Worm (Caenorhabditis elegans) whole organism, L4/young adult: ENCODE results near the gene T02G5.7.

Experiments used
- W03F9.2 ChIP-seq: fragments of 150-350 bp; optimal IDR thresholded peaks from 2 replicates; lab custom pipeline; 2014; ENCODE audit warnings: missing biosample characterization, missing genetic modification characterization
- dao-5 ChIP-seq: sonication (generic microtip); optimal IDR thresholded peaks from 2 replicates; lab custom pipeline; 2016; ENCODE audit warnings: missing genotype, missing genetic modification characterization, moderate library complexity, missing compliant biosample characterization
- him-1 ChIP-seq: sonication (generic microtip); optimal IDR thresholded peaks from 2 replicates; lab custom pipeline; 2016; ENCODE audit warnings: missing genotype, missing genetic modification reagents, missing genetic modification characterization, missing compliant biosample characterization

Gene T02G5.7

ce11 chrII:7075564-7076228, at the start of gene T02G5.7:
Gene T02G5.7 (plus strand): TSS chrII:7075614.
- TF ChIP-seq him-1 (tag; lab: Kevin White, UChicago): no peak
- no peak for TF ChIP-seq dao-5
- TF ChIP-seq W03F9.2: no peak

- TF ChIP-seq W03F9.2 (no peak), dao-5 (no peak), him-1 (tag; lab: Kevin White, UChicago) (no peak)
Observed at ce11 chrII:7029524-7029923, 45.9 kb upstream of the T02G5.7 start.

ce11 chrII:7031137-7031697, 44.2 kb upstream of the T02G5.7 start:
- TF ChIP-seq dao-5: no peak
- TF ChIP-seq W03F9.2: no peak
- TF ChIP-seq him-1 (tag; lab: Kevin White, UChicago): no peak

ce11 chrII:7037659-7038342, 37.6 kb upstream of the T02G5.7 start, which contains the start of gene cin-4:
Gene cin-4 (plus strand): TSS chrII:7038292.
- TF ChIP-seq dao-5 (no peak), W03F9.2 (no peak), him-1 (tag; lab: Kevin White, UChicago) (no peak)

ce11 chrII:7049470-7049869, 25.9 kb upstream of the T02G5.7 start:
- TF ChIP-seq dao-5: no peak
- no peak for TF ChIP-seq W03F9.2
- no peak for TF ChIP-seq him-1 (tag; lab: Kevin White, UChicago)

ce11 chrII:7050021-7050722, 25.2 kb upstream of the T02G5.7 start, which contains the start of the genes tcer-1 and ZK1127.5:
Gene tcer-1 (minus strand): TSS chrII:7050071.
Gene ZK1127.5 (plus strand): TSS chrII:7050672.
- peak; percentile 74 for TF ChIP-seq W03F9.2
- TF ChIP-seq dao-5: no peak

- TF ChIP-seq W03F9.2: no peak
- TF ChIP-seq him-1 (tag; lab: Kevin White, UChicago): no peak
- TF ChIP-seq dao-5: no peak
Observed at ce11 chrII:7051778-7052177, 23.6 kb upstream of the T02G5.7 start, which contains the start of gene ZK1127.12. Gene ZK1127.12 (plus strand): TSS chrII:7052078.

- TF ChIP-seq him-1 (tag; lab: Kevin White, UChicago) (no peak), dao-5 (no peak), W03F9.2 (no peak)
Observed at ce11 chrII:7053001-7053400, 22.4 kb upstream of the T02G5.7 start, which contains the start of gene ZK1127.13. Gene ZK1127.13 (plus strand): TSS chrII:7053301.

ce11 chrII:7053649-7054048, 21.8 kb upstream of the T02G5.7 start, which contains the start of gene ZK1127.4:
Gene ZK1127.4 (plus strand): TSS chrII:7053949.
- TF ChIP-seq him-1 (tag; lab: Kevin White, UChicago) (no peak), dao-5 (no peak), W03F9.2 (no peak)

- TF ChIP-seq him-1 (tag; lab: Kevin White, UChicago) (no peak), dao-5 (no peak), W03F9.2 (no peak)
Observed at ce11 chrII:7054987-7055386, 20.4 kb upstream of the T02G5.7 start, which contains the start of gene ZK1127.3. Gene ZK1127.3 (plus strand): TSS chrII:7055287.

- TF ChIP-seq W03F9.2: no peak
- no peak for TF ChIP-seq dao-5
- TF ChIP-seq him-1 (tag; lab: Kevin White, UChicago): no peak
Observed at ce11 chrII:7056328-7056727, 19.1 kb upstream of the T02G5.7 start.

- TF ChIP-seq dao-5: no peak
- TF ChIP-seq W03F9.2: no peak
- TF ChIP-seq him-1 (tag; lab: Kevin White, UChicago): no peak
Observed at ce11 chrII:7057860-7058259, 17.6 kb upstream of the T02G5.7 start, which contains the start of gene cth-2. Gene cth-2 (minus strand): TSS chrII:7057960.

- TF ChIP-seq him-1 (tag; lab: Kevin White, UChicago): no peak
- TF ChIP-seq dao-5: no peak
- peak; percentile 21 for TF ChIP-seq W03F9.2
Observed at ce11 chrII:7059274-7059757, 16.1 kb upstream of the T02G5.7 start.

- no peak for TF ChIP-seq W03F9.2
- no peak for TF ChIP-seq him-1 (tag; lab: Kevin White, UChicago)
- no peak for TF ChIP-seq dao-5
Observed at ce11 chrII:7060202-7060601, 15.2 kb upstream of the T02G5.7 start.
